Fruit fly (Drosophila melanogaster) whole organism, embryonic: Measurements from ENCODE around the gene CG2021.

Source experiments
- Atf3 ChIP-seq: fragments of 200-800 bp; sonication (Bioruptor generic); optimal IDR thresholded peaks from 3 replicates; lab custom pipeline; 2016; ENCODE audit warnings: missing biosample characterization, missing genetic modification characterization
- BEAF-32 ChIP-seq: fragments of 200-800 bp; sonication (Bioruptor generic); optimal IDR thresholded peaks from 3 replicates; lab custom pipeline; 2017; ENCODE audit warnings: missing biosample characterization, missing genetic modification characterization, mild to moderate bottlenecking, moderate library complexity, missing genetic modification reagents
- C15 ChIP-seq: fragments of 200-800 bp; sonication (Bioruptor generic); IDR thresholded peaks from 3 replicates; pipeline ENCODE4 v1.3.6; 2022; ENCODE audit warnings: missing biosample characterization, missing genetic modification characterization
- CG10366 ChIP-seq: fragments of 200-800 bp; sonication (Bioruptor generic); IDR thresholded peaks from 2 replicates; pipeline ENCODE4 v1.3.6; 2022; ENCODE audit warnings: missing biosample characterization, missing genetic modification characterization
- CG10565 ChIP-seq: fragments of 200-800 bp; sonication (Bioruptor generic); optimal IDR thresholded peaks from 3 replicates; lab custom pipeline; 2016; ENCODE audit warnings: missing biosample characterization, mild to moderate bottlenecking, missing genetic modification characterization
- CG11085 ChIP-seq: fragments of 200-800 bp; sonication (Bioruptor generic); IDR thresholded peaks from 2 replicates; pipeline ENCODE4 v1.3.6; 2022; ENCODE audit warnings: missing biosample characterization, missing genetic modification characterization
- CG11504 ChIP-seq: fragments of 200-800 bp; sonication (Bioruptor generic); optimal IDR thresholded peaks from 3 replicates; lab custom pipeline; 2019; ENCODE audit warnings: missing biosample characterization, mild to moderate bottlenecking, missing genetic modification characterization, moderate library complexity
- CG12104 ChIP-seq: fragments of 200-800 bp; sonication (Bioruptor generic); optimal IDR thresholded peaks from 3 replicates; lab custom pipeline; 2016; ENCODE audit warnings: missing biosample characterization, missing genetic modification characterization
- CG12155 ChIP-seq: fragments of 200-800 bp; sonication (Bioruptor generic); optimal IDR thresholded peaks from 3 replicates; lab custom pipeline; 2016; ENCODE audit warnings: missing biosample characterization, missing genetic modification characterization
- CG12769 ChIP-seq: fragments of 200-800 bp; sonication (Bioruptor generic); optimal IDR thresholded peaks from 2 replicates; lab custom pipeline; 2019; ENCODE audit warnings: missing biosample characterization, mild to moderate bottlenecking, missing genetic modification characterization, moderate library complexity
- CG14441 ChIP-seq: fragments of 200-800 bp; sonication (Bioruptor generic); IDR thresholded peaks from 2 replicates; pipeline ENCODE4 v1.3.6; 2022; ENCODE audit warnings: missing biosample characterization, missing genetic modification characterization
- CG15514 ChIP-seq: fragments of 200-800 bp; sonication (Bioruptor generic); optimal IDR thresholded peaks from 3 replicates; lab custom pipeline; 2017; ENCODE audit warnings: missing biosample characterization, missing genetic modification characterization, mild to moderate bottlenecking, moderate library complexity, missing genetic modification reagents
- CG1602 ChIP-seq: fragments of 200-800 bp; sonication (Bioruptor generic); optimal IDR thresholded peaks from 3 replicates; lab custom pipeline; 2016; ENCODE audit warnings: missing biosample characterization, missing genetic modification characterization
- CG17186 ChIP-seq: fragments of 200-800 bp; sonication (Bioruptor generic); optimal IDR thresholded peaks from 3 replicates; lab custom pipeline; 2017; ENCODE audit warnings: missing biosample characterization, missing genetic modification reagents, missing genetic modification characterization
- CG17385 ChIP-seq: fragments of 200-800 bp; sonication (Bioruptor generic); optimal IDR thresholded peaks from 3 replicates; lab custom pipeline; 2018; ENCODE audit warnings: missing biosample characterization, mild to moderate bottlenecking, missing genetic modification characterization
- CG17802 ChIP-seq: fragments of 200-800 bp; sonication (Bioruptor generic); optimal IDR thresholded peaks from 2 replicates; lab custom pipeline; 2018; ENCODE audit warnings: missing biosample characterization, mild to moderate bottlenecking, missing genetic modification characterization, moderate library complexity
- CG17829 ChIP-seq: fragments of 200-800 bp; optimal IDR thresholded peaks from 2 replicates; lab custom pipeline; 2019; ENCODE audit warnings: missing biosample characterization, mild to moderate bottlenecking, missing genetic modification characterization, moderate library complexity
- CG2116 ChIP-seq: fragments of 200-800 bp; sonication (Bioruptor generic); optimal IDR thresholded peaks from 3 replicates; lab custom pipeline; 2018; ENCODE audit warnings: missing biosample characterization, mild to moderate bottlenecking, missing genetic modification characterization
- CG30431 ChIP-seq: fragments of 200-800 bp; sonication (Bioruptor generic); optimal IDR thresholded peaks from 2 replicates; lab custom pipeline; 2017; ENCODE audit warnings: missing biosample characterization, missing genetic modification characterization
- CG6654 ChIP-seq: fragments of 200-800 bp; sonication (Bioruptor generic); optimal IDR thresholded peaks from 2 replicates; lab custom pipeline; 2017; ENCODE audit warnings: missing biosample characterization, mild to moderate bottlenecking, missing genetic modification characterization
- CG6765 ChIP-seq: fragments of 200-800 bp; sonication (Bioruptor generic); optimal IDR thresholded peaks from 3 replicates; lab custom pipeline; 2017; ENCODE audit warnings: missing biosample characterization, mild to moderate bottlenecking, missing genetic modification characterization
- CG7839 ChIP-seq: fragments of 200-800 bp; sonication (Bioruptor generic); optimal IDR thresholded peaks from 3 replicates; lab custom pipeline; 2018; ENCODE audit warnings: missing biosample characterization, mild to moderate bottlenecking, missing genetic modification characterization, moderate library complexity
- CG7963 ChIP-seq: fragments of 200-800 bp; sonication (Bioruptor generic); IDR thresholded peaks from 3 replicates; pipeline ENCODE4 v1.3.6; 2022; ENCODE audit warnings: missing biosample characterization, missing genetic modification characterization; ENCODE audit not compliant: partially characterized antibody
- CG9437 ChIP-seq: fragments of 200-800 bp; sonication (Bioruptor generic); optimal IDR thresholded peaks from 2 replicates; lab custom pipeline; 2018; ENCODE audit warnings: missing biosample characterization, mild to moderate bottlenecking, missing genetic modification characterization
- CrebB ChIP-seq: fragments of 200-800 bp; sonication (Bioruptor generic); optimal IDR thresholded peaks from 3 replicates; lab custom pipeline; 2018; ENCODE audit warnings: missing biosample characterization, mild to moderate bottlenecking, missing genetic modification characterization
- E2f1 ChIP-seq: fragments of 200-800 bp; sonication (Bioruptor generic); IDR thresholded peaks from 2 replicates; pipeline ENCODE4 v1.3.6; 2022; ENCODE audit warnings: missing biosample characterization, missing genetic modification characterization
- Ets65A ChIP-seq: fragments of 200-800 bp; sonication (Bioruptor generic); peaks from one replicate; lab custom pipeline; 2016; ENCODE audit warnings: missing biosample characterization, missing genetic modification characterization
- HmgD ChIP-seq: fragments of 200-800 bp; sonication (Bioruptor generic); optimal IDR thresholded peaks from 3 replicates; lab custom pipeline; 2016; ENCODE audit warnings: missing biosample characterization, missing genetic modification characterization
- Hmx ChIP-seq: fragments of 200-800 bp; sonication (Bioruptor generic); optimal IDR thresholded peaks from 2 replicates; lab custom pipeline; 2016; ENCODE audit warnings: missing biosample characterization, missing genetic modification characterization
- Jarid2 ChIP-seq: fragments of 200-800 bp; sonication (Bioruptor generic); optimal IDR thresholded peaks from 3 replicates; lab custom pipeline; 2017; ENCODE audit warnings: mild to moderate bottlenecking, missing biosample characterization, missing genetic modification reagents, missing genetic modification characterization
- Kr ChIP-seq: fragments of 200-800 bp; sonication (Bioruptor generic); optimal IDR thresholded peaks from 2 replicates; lab custom pipeline; 2017; ENCODE audit warnings: missing biosample characterization, mild to moderate bottlenecking, missing genetic modification characterization
- MBD-R2 ChIP-seq: fragments of 200-800 bp; sonication (Bioruptor generic); IDR thresholded peaks from 2 replicates; pipeline ENCODE4 v1.3.6; 2022; ENCODE audit warnings: missing biosample characterization, missing genetic modification characterization
- Six4 ChIP-seq: fragments of 200-800 bp; sonication (Bioruptor generic); optimal IDR thresholded peaks from 2 replicates; lab custom pipeline; 2016; ENCODE audit warnings: missing biosample characterization, missing genetic modification characterization
- Trl ChIP-seq, 3 experiments: fragments of >200 bp in 2 of 3; fragments of 200-800 bp in 1 of 3; sonication (Bioruptor generic) in 1 of 3; optimal IDR thresholded peaks; 2 replicates in 1 of 3; 3 replicates in 2 of 3; lab custom pipeline; 2016 to 2017; ENCODE audit warnings: missing biosample characterization in 1 of 3, missing genetic modification characterization in 1 of 3
- Xrp1 ChIP-seq: fragments of 200-800 bp; sonication (Bioruptor generic); IDR thresholded peaks from 2 replicates; pipeline ENCODE4 v1.3.6; 2022; ENCODE audit warnings: missing biosample characterization, missing genetic modification characterization
- ase ChIP-seq: fragments of 200-800 bp; sonication (Bioruptor generic); IDR thresholded peaks from 3 replicates; pipeline ENCODE4 v1.3.6; 2022; ENCODE audit warnings: missing biosample characterization, missing genetic modification characterization
- bigmax ChIP-seq: fragments of 200-800 bp; sonication (Bioruptor generic); optimal IDR thresholded peaks from 2 replicates; lab custom pipeline; 2018; ENCODE audit warnings: missing biosample characterization, mild to moderate bottlenecking, missing genetic modification characterization
- dati ChIP-seq: fragments of 200-800 bp; sonication (Bioruptor generic); IDR thresholded peaks from 2 replicates; pipeline ENCODE4 v1.3.6; 2022; ENCODE audit warnings: missing biosample characterization, missing genetic modification characterization
- dmrt11E ChIP-seq: fragments of 200-800 bp; sonication (Bioruptor generic); optimal IDR thresholded peaks from 3 replicates; lab custom pipeline; 2018; ENCODE audit warnings: missing biosample characterization, mild to moderate bottlenecking, missing genetic modification characterization, moderate library complexity
- dpn ChIP-seq, 2 experiments: fragments of 200-800 bp; sonication (Bioruptor generic); optimal IDR thresholded peaks; 3 replicates each; lab custom pipeline; 2016; ENCODE audit warnings: missing biosample characterization in 2 of 2, missing genetic modification characterization in 2 of 2
- en ChIP-seq: fragments of 200-800 bp; sonication (Bioruptor generic); optimal IDR thresholded peaks from 2 replicates; lab custom pipeline; 2016; ENCODE audit warnings: missing biosample characterization, missing genetic modification characterization
- fd3F ChIP-seq: fragments of 200-800 bp; sonication (Bioruptor generic); optimal IDR thresholded peaks from 2 replicates; lab custom pipeline; 2018; ENCODE audit warnings: missing biosample characterization, mild to moderate bottlenecking, missing genetic modification characterization, moderate library complexity
- grau ChIP-seq: fragments of 200-800 bp; optimal IDR thresholded peaks from 3 replicates; lab custom pipeline; 2019; ENCODE audit warnings: missing biosample characterization, mild to moderate bottlenecking, missing genetic modification characterization, moderate library complexity
- lab ChIP-seq: fragments of 200-800 bp; sonication (Bioruptor generic); optimal IDR thresholded peaks from 3 replicates; lab custom pipeline; 2017; ENCODE audit warnings: missing biosample characterization, missing genetic modification characterization, mild to moderate bottlenecking, moderate library complexity, missing genetic modification reagents
- lov ChIP-seq, 2 experiments: fragments of 200-800 bp in 1 of 2; fragments of >200 bp in 1 of 2; sonication (Bioruptor generic) in 1 of 2; IDR thresholded peaks in 1 of 2; optimal IDR thresholded peaks in 1 of 2; 2 replicates in 1 of 2; 3 replicates in 1 of 2; pipeline versions ENCODE4 v1.3.6 to Lab custom; 2017 to 2022; ENCODE audit warnings: missing biosample characterization in 1 of 2, missing genetic modification characterization in 1 of 2
- run ChIP-seq: fragments of 200-800 bp; sonication (Bioruptor generic); optimal IDR thresholded peaks from 3 replicates; lab custom pipeline; 2018; ENCODE audit warnings: missing biosample characterization, mild to moderate bottlenecking, missing genetic modification characterization
- unpg ChIP-seq: fragments of 200-800 bp; sonication (Bioruptor generic); optimal IDR thresholded peaks from 3 replicates; lab custom pipeline; 2018; ENCODE audit warnings: missing biosample characterization, mild to moderate bottlenecking, missing genetic modification characterization, moderate library complexity

Gene CG2021

dm6 chr3L:1741655-1742551 lies 35.3 kb downstream of the CG2021 start (continued):
- no peak for TF ChIP-seq MBD-R2 (GFP tag; lab: Robert Waterston, UW)
- TF ChIP-seq E2f1 (GFP tag; lab: Robert Waterston, UW): peak; percentile 14; the same call in 1 of the 2 replicates
- TF ChIP-seq BEAF-32 (GFP tag; lab: Kevin White, UChicago): peak; percentile 28
- peak; percentile 45 for TF ChIP-seq CG14441 (GFP tag; lab: Robert Waterston, UW)
- peak in 1 of 2 experiments; percentile 38 for TF ChIP-seq Trl (optimal IDR thresholded peaks at IDR 0.05; lab: Kevin White, UChicago)
- TF ChIP-seq Trl (GFP tag; optimal IDR thresholded peaks at IDR 0.05; lab: Kevin White, UChicago): no peak
- no peak for TF ChIP-seq C15 (GFP tag; lab: Robert Waterston, UW)
- TF ChIP-seq CG15514 (GFP tag; lab: Kevin White, UChicago): peak; percentile 12
- no peak for TF ChIP-seq Atf3 (GFP tag; lab: Kevin White, UChicago)
- TF ChIP-seq CG17385 (GFP tag; lab: Kevin White, UChicago): peak; percentile 19
- 0 out of 2 replicates have a peak, but pooled peaks have one; percentile 10 for TF ChIP-seq CG10366 (GFP tag; lab: Robert Waterston, UW)
- no peak for TF ChIP-seq unpg (GFP tag; lab: Kevin White, UChicago)
- peak; percentile 16 for TF ChIP-seq CG2116
- no peak for TF ChIP-seq CG11085 (GFP tag; lab: Robert Waterston, UW)
- peak; percentile 79 for TF ChIP-seq Ets65A (GFP tag; lab: Kevin White, UChicago)
- no peak for TF ChIP-seq Kr

- TF ChIP-seq Hmx (GFP tag; lab: Kevin White, UChicago): no peak
- TF ChIP-seq CG12104: no peak
- no peak for TF ChIP-seq Jarid2 (GFP tag; lab: Kevin White, UChicago)
- no peak for TF ChIP-seq CG12155 (GFP tag; lab: Kevin White, UChicago)
- no peak for TF ChIP-seq dmrt11E (tag; lab: Kevin White, UChicago)
- TF ChIP-seq CG17802 (tag; lab: Kevin White, UChicago): no peak
- no peak for TF ChIP-seq HmgD
- peak in 1 of 2 experiments; percentile 20 for TF ChIP-seq dpn (GFP tag; optimal IDR thresholded peaks at IDR 0.05; lab: Kevin White, UChicago)
- no peak for TF ChIP-seq run
- TF ChIP-seq ase (GFP tag; lab: Robert Waterston, UW): 0 out of 3 replicates have a peak, but pooled peaks have one; percentile 30
- no peak for TF ChIP-seq CG10565 (GFP tag; lab: Kevin White, UChicago)
- TF ChIP-seq grau: peak; percentile 9
- no peak for TF ChIP-seq CG17829
- TF ChIP-seq CG7963 (GFP tag; lab: Robert Waterston, UW): no peak
- TF ChIP-seq Xrp1 (GFP tag; lab: Robert Waterston, UW): 0 out of 2 replicates have a peak, but pooled peaks have one; percentile 10
- no peak for TF ChIP-seq CG6654 (GFP tag; lab: Kevin White, UChicago)
- no peak for TF ChIP-seq lov (optimal IDR thresholded peaks at IDR 0.05; lab: Kevin White, UChicago)
- no peak for TF ChIP-seq lov (GFP tag; IDR thresholded peaks at IDR 0.05; lab: Robert Waterston, UW)
- TF ChIP-seq CrebB (tag; lab: Kevin White, UChicago): no peak
- peak; percentile 15 for TF ChIP-seq CG9437 (GFP tag; lab: Kevin White, UChicago)
- peak; percentile 14 for TF ChIP-seq fd3F (GFP tag; lab: Kevin White, UChicago)
- no peak for TF ChIP-seq Six4 (GFP tag; lab: Kevin White, UChicago)
- TF ChIP-seq CG17186 (GFP tag; lab: Kevin White, UChicago): no peak
- no peak for TF ChIP-seq CG30431
- no peak for TF ChIP-seq lab
- TF ChIP-seq dati (GFP tag; lab: Robert Waterston, UW): no peak
- TF ChIP-seq CG7839: peak; percentile 13
- TF ChIP-seq bigmax (GFP tag; lab: Kevin White, UChicago): no peak
- TF ChIP-seq CG12769 (tag; lab: Kevin White, UChicago): no peak
- peak; percentile 56 for TF ChIP-seq CG11504 (tag; lab: Kevin White, UChicago)
- no peak for TF ChIP-seq CG6765 (GFP tag; lab: Kevin White, UChicago)
- peak; percentile 7 for TF ChIP-seq CG1602 (GFP tag; lab: Kevin White, UChicago)
- TF ChIP-seq en (GFP tag; lab: Kevin White, UChicago): no peak
Observed at dm6 chr3L:1741107-1741506, 36.1 kb downstream of the CG2021 start.
